Worm (Caenorhabditis elegans): ENCODE results near the gene C47G2.4.

Gene C47G2.4

DNA sequence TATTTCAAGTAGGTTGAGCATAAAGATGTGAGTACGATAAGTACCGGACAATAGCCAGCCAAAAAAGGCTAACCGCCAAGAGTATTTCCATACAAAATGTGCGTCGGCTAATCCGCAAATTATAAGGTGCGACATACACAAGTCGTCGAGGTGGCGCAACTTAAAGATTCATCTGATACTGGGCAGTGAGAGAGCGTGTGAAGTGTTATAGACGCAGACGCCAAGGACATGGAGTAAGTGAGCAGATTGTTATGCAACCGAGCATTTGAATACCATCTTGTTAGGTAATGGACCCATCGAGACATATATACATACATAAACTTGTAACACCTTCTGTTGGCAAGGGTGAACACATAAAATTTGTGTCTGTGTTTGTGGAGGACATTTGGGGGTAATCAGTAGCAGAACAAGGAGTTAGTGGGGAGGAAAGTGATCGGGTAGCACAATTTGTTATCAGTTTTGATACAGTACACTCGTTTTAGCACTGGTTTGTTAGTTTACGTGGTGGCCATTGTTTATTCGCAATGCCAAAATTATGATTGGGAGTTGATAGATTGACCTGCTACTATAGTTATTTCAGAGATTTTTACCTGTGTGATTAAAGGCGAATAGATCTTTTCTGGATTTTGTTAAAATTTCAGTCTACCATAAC is 8.0 kb downstream of the C47G2.4 start:
- TF ChIP-seq ceh-36 (tag; optimal IDR thresholded peaks at IDR 0.05) = no peak
- no peak for TF ChIP-seq tra-4 (tag; optimal IDR thresholded peaks at IDR 0.05)
- no peak for TF ChIP-seq ceh-13 (GFP tag; optimal IDR thresholded peaks at IDR 0.05)
- no peak for TF ChIP-seq F13C5.2 (tag; optimal IDR thresholded peaks at IDR 0.05)
- no peak for TF ChIP-seq tbx-11 (GFP tag; IDR thresholded peaks at IDR 0.05)
- no peak for TF ChIP-seq ama-1 (optimal IDR thresholded peaks at IDR 0.05)
- no peak for TF ChIP-seq aly-1 (tag; optimal IDR thresholded peaks at IDR 0.05)
- no peak for TF ChIP-seq pes-1 (GFP tag; IDR thresholded peaks at IDR 0.05)
- no peak for TF ChIP-seq tbx-37 (GFP tag; conservative IDR thresholded peaks at IDR 0.05)
- TF ChIP-seq flt-1 (GFP tag; IDR thresholded peaks at IDR 0.05) = no peak

ce11 chrII:11284701-11285100 is 8.7 kb downstream of the C47G2.4 start:
- TF ChIP-seq aly-1 (tag; optimal IDR thresholded peaks at IDR 0.05) = no peak
- TF ChIP-seq ceh-13 (GFP tag; optimal IDR thresholded peaks at IDR 0.05) = no peak
- no peak for TF ChIP-seq tbx-37 (GFP tag; conservative IDR thresholded peaks at IDR 0.05)
- no peak for TF ChIP-seq ceh-36 (tag; optimal IDR thresholded peaks at IDR 0.05)
- TF ChIP-seq F13C5.2 (tag; optimal IDR thresholded peaks at IDR 0.05) = no peak
- TF ChIP-seq hmg-4 (GFP tag; optimal IDR thresholded peaks at IDR 0.05) = no peak
- no peak for TF ChIP-seq sea-1 (GFP tag; conservative IDR thresholded peaks at IDR 0.05)
- TF ChIP-seq hmbx-1 (tag; optimal IDR thresholded peaks at IDR 0.05) = no peak
- TF ChIP-seq hnd-1 (tag; optimal IDR thresholded peaks at IDR 0.05) = no peak
- no peak for TF ChIP-seq ets-7 (tag; optimal IDR thresholded peaks at IDR 0.05)
- no peak for TF ChIP-seq flt-1 (GFP tag; IDR thresholded peaks at IDR 0.05)
- TF ChIP-seq B0310.2 (tag; optimal IDR thresholded peaks at IDR 0.05) = no peak
- TF ChIP-seq ama-1 (optimal IDR thresholded peaks at IDR 0.05) = no peak

- TF ChIP-seq tbx-37 (GFP tag; conservative IDR thresholded peaks at IDR 0.05) (no peak), ama-1 (optimal IDR thresholded peaks at IDR 0.05) (no peak), ceh-36 (tag; optimal IDR thresholded peaks at IDR 0.05) (no peak), F13C5.2 (tag; optimal IDR thresholded peaks at IDR 0.05) (no peak), pes-1 (GFP tag; IDR thresholded peaks at IDR 0.05) (no peak), ets-7 (tag; optimal IDR thresholded peaks at IDR 0.05) (no peak)
Measured at ce11 chrII:11283803-11284202, 9.6 kb downstream of the C47G2.4 start.

- TF ChIP-seq F13C5.2 (tag; optimal IDR thresholded peaks at IDR 0.05) (no peak), ets-7 (tag; optimal IDR thresholded peaks at IDR 0.05) (no peak), pes-1 (GFP tag; IDR thresholded peaks at IDR 0.05) (no peak)
Measured at ce11 chrII:11283013-11283412, 10.4 kb downstream of the C47G2.4 start.

ce11 chrII:11281666-11282065 is 11.7 kb downstream of the C47G2.4 start, which contains the start of gene unc-130:
Gene unc-130 (plus strand): TSS chrII:11281966.
- TF ChIP-seq sea-1 (GFP tag; conservative IDR thresholded peaks at IDR 0.05) = no peak
- no peak for TF ChIP-seq F13C5.2 (tag; optimal IDR thresholded peaks at IDR 0.05)
- no peak for TF ChIP-seq ets-7 (tag; optimal IDR thresholded peaks at IDR 0.05)
- no peak for TF ChIP-seq aly-1 (tag; optimal IDR thresholded peaks at IDR 0.05)
- TF ChIP-seq B0310.2 (tag; optimal IDR thresholded peaks at IDR 0.05) = no peak

DNA sequence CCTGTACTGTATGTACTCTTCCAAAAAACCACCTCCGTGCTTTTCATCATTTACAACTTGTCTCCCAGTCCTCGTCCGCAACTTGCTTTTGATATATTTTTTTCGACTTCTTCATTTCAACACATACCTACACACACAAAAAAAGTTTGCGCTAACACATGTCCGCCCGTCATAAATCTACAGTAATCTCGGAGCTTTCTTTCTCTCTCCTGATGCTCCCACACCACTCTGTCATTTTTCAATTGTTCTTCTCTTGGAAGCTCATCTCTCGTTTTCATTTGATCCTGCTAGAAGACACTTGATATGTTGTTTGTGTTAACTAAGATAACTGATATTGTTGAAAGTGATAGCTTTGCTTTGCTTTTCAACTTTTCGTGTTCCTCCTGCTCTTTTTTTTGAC is 12.2 kb downstream of the C47G2.4 start:
- TF ChIP-seq B0310.2 (tag; optimal IDR thresholded peaks at IDR 0.05) (no peak), sea-1 (GFP tag; conservative IDR thresholded peaks at IDR 0.05) (no peak), ceh-36 (tag; optimal IDR thresholded peaks at IDR 0.05) (no peak), scrt-1 (GFP tag; IDR thresholded peaks at IDR 0.05) (no peak), flt-1 (GFP tag; IDR thresholded peaks at IDR 0.05) (no peak), tbx-37 (GFP tag; conservative IDR thresholded peaks at IDR 0.05) (no peak), F13C5.2 (tag; optimal IDR thresholded peaks at IDR 0.05) (no peak), tbx-11 (GFP tag; IDR thresholded peaks at IDR 0.05) (no peak), aly-1 (tag; optimal IDR thresholded peaks at IDR 0.05) (no peak), ets-7 (tag; optimal IDR thresholded peaks at IDR 0.05) (no peak), hmg-4 (GFP tag; optimal IDR thresholded peaks at IDR 0.05) (no peak), hmbx-1 (tag; optimal IDR thresholded peaks at IDR 0.05) (no peak), ceh-13 (GFP tag; optimal IDR thresholded peaks at IDR 0.05) (no peak), pes-1 (GFP tag; IDR thresholded peaks at IDR 0.05) (no peak), tra-4 (tag; optimal IDR thresholded peaks at IDR 0.05) (no peak)

DNA sequence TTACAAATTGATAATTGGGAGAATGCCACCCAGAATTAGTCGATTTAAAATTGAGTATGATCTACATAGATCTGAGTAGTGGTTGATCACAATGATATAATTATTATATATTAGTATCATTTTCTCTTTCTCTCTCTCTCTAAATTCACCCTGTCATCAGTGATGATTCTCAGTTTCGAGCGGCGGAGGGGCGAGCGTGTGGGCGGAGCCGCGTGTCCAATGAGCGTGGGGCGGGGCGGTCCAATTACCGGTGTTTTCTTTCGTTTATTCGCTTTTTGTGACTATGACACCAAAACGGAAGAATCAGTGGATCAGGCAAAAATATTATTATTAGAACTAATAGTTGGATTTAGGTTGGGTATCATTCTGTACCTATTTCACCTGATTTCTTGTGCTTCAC is 13.4 kb downstream of the C47G2.4 start:
- no peak for TF ChIP-seq tbx-11 (GFP tag; IDR thresholded peaks at IDR 0.05)
- TF ChIP-seq tbx-37 (GFP tag; conservative IDR thresholded peaks at IDR 0.05) = no peak
- no peak for TF ChIP-seq flt-1 (GFP tag; IDR thresholded peaks at IDR 0.05)
- TF ChIP-seq F13C5.2 (tag; optimal IDR thresholded peaks at IDR 0.05) = no peak
- TF ChIP-seq hmg-4 (GFP tag; optimal IDR thresholded peaks at IDR 0.05) = no peak

- TF ChIP-seq flt-1 (GFP tag; IDR thresholded peaks at IDR 0.05) (no peak), hmbx-1 (tag; optimal IDR thresholded peaks at IDR 0.05) (no peak), ets-7 (tag; optimal IDR thresholded peaks at IDR 0.05) (no peak), hnd-1 (tag; optimal IDR thresholded peaks at IDR 0.05) (no peak), sea-1 (GFP tag; conservative IDR thresholded peaks at IDR 0.05) (no peak), aly-1 (tag; optimal IDR thresholded peaks at IDR 0.05) (no peak), hmg-4 (GFP tag; optimal IDR thresholded peaks at IDR 0.05) (no peak), tra-4 (tag; optimal IDR thresholded peaks at IDR 0.05) (no peak)
Measured at ce11 chrII:11276879-11277278, 16.5 kb downstream of the C47G2.4 start.

DNA sequence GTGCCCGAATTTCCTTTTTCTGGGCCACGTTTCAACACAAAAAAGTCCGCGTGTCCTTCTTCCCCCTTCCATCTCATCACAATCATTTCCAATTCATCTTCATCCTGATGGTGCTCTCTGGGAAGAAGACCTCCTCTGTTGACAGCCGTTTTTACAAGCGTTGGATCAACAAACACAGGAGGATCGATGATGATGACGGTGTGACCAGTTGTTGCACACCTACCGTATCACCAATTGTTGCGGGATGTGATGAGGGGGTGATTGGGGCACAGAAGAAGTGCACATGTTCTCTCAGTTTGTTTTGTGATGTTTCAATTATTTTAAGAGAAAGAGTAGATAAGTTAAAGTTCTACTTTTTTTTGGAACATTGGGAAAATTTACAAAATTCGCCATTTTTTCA is 17.9 kb downstream of the C47G2.4 start:
- TF ChIP-seq B0310.2 (tag; optimal IDR thresholded peaks at IDR 0.05) (no peak), ceh-13 (GFP tag; optimal IDR thresholded peaks at IDR 0.05) (no peak), aly-1 (tag; optimal IDR thresholded peaks at IDR 0.05) (no peak), pes-1 (GFP tag; IDR thresholded peaks at IDR 0.05) (no peak), sea-1 (GFP tag; conservative IDR thresholded peaks at IDR 0.05) (no peak), ceh-36 (tag; optimal IDR thresholded peaks at IDR 0.05) (no peak), hmbx-1 (tag; optimal IDR thresholded peaks at IDR 0.05) (no peak), F13C5.2 (tag; optimal IDR thresholded peaks at IDR 0.05) (no peak), tbx-11 (GFP tag; IDR thresholded peaks at IDR 0.05) (no peak), hnd-1 (tag; optimal IDR thresholded peaks at IDR 0.05) (no peak), flt-1 (GFP tag; IDR thresholded peaks at IDR 0.05) (no peak), ets-7 (tag; optimal IDR thresholded peaks at IDR 0.05) (no peak), scrt-1 (GFP tag; IDR thresholded peaks at IDR 0.05) (no peak), ama-1 (optimal IDR thresholded peaks at IDR 0.05) (no peak), hmg-4 (GFP tag; optimal IDR thresholded peaks at IDR 0.05) (no peak), tra-4 (tag; optimal IDR thresholded peaks at IDR 0.05) (no peak), tbx-37 (GFP tag; conservative IDR thresholded peaks at IDR 0.05) (no peak)

All from whole organism, early embryonic.